Worm (Caenorhabditis elegans): ENCODE data around the gene W06E11.1.

Gene W06E11.1

ce11 chrIII:600316-600932, 41.4 kb upstream of the W06E11.1 start, which contains the start of gene lec-6:
Gene lec-6 (minus strand): TSS chrIII:600366.
- no peak for TF ChIP-seq unc-39 (tag; optimal IDR thresholded peaks at IDR 0.05)
- no peak for TF ChIP-seq ceh-39 (tag; optimal IDR thresholded peaks at IDR 0.05)
- TF ChIP-seq nhr-28 (tag; optimal IDR thresholded peaks at IDR 0.05): no peak
- TF ChIP-seq nhr-12 (tag; optimal IDR thresholded peaks at IDR 0.05): no peak
- no peak for TF ChIP-seq bed-3 (GFP tag; optimal IDR thresholded peaks at IDR 0.05)
- no peak for TF ChIP-seq pha-4 (tag; optimal IDR thresholded peaks at IDR 0.05)
- TF ChIP-seq mep-1 (tag; optimal IDR thresholded peaks at IDR 0.05): no peak
- no peak for TF ChIP-seq unc-120 (tag; optimal IDR thresholded peaks at IDR 0.05; ENCODE audit: poor library complexity, severe bottlenecking)
- no peak for TF ChIP-seq nhr-237 (tag; optimal IDR thresholded peaks at IDR 0.05)
- no peak for TF ChIP-seq sptf-1 (tag; optimal IDR thresholded peaks at IDR 0.05)
- TF ChIP-seq drap-1 (GFP tag; optimal IDR thresholded peaks at IDR 0.05): no peak
- no peak for TF ChIP-seq ces-1 (GFP tag; optimal IDR thresholded peaks at IDR 0.05)
- TF ChIP-seq ham-2 (GFP tag; optimal IDR thresholded peaks at IDR 0.05): no peak
- TF ChIP-seq elt-3 (tag; optimal IDR thresholded peaks at IDR 0.05): no peak
- no peak for TF ChIP-seq flh-1 (GFP tag; optimal IDR thresholded peaks at IDR 0.05)
- no peak for TF ChIP-seq nhr-76 (tag; optimal IDR thresholded peaks at IDR 0.05)

ce11 chrIII:605415-606054, 36.3 kb upstream of the W06E11.1 start, which contains the start of the genes Y55B1AR.4 and ttr-7:
Gene Y55B1AR.4 (minus strand): TSS chrIII:605515.
Gene ttr-7 (plus strand): TSS chrIII:606004.
- TF ChIP-seq M03D4.4 (tag; optimal IDR thresholded peaks at IDR 0.05): no peak

- TF ChIP-seq nhr-2 (tag; optimal IDR thresholded peaks at IDR 0.05) (no peak), drap-1 (GFP tag; optimal IDR thresholded peaks at IDR 0.05) (no peak), ztf-11 (tag; optimal IDR thresholded peaks at IDR 0.05) (no peak), snpc-4 (tag; optimal IDR thresholded peaks at IDR 0.05) (no peak), elt-3 (tag; optimal IDR thresholded peaks at IDR 0.05) (no peak), zip-8 (tag; optimal IDR thresholded peaks at IDR 0.05) (no peak), flh-1 (GFP tag; optimal IDR thresholded peaks at IDR 0.05) (no peak), lin-32 (GFP tag; optimal IDR thresholded peaks at IDR 0.05) (no peak), hlh-1 (tag; optimal IDR thresholded peaks at IDR 0.05) (no peak), unc-120 (tag; optimal IDR thresholded peaks at IDR 0.05; ENCODE audit: poor library complexity, severe bottlenecking) (no peak), ceh-83 (GFP tag; optimal IDR thresholded peaks at IDR 0.05) (no peak), sptf-1 (tag; optimal IDR thresholded peaks at IDR 0.05) (no peak), sem-2 (GFP tag; optimal IDR thresholded peaks at IDR 0.05) (no peak), ham-2 (GFP tag; optimal IDR thresholded peaks at IDR 0.05) (no peak), mep-1 (tag; optimal IDR thresholded peaks at IDR 0.05) (no peak), nhr-237 (tag; optimal IDR thresholded peaks at IDR 0.05) (no peak), lsy-2 (tag; optimal IDR thresholded peaks at IDR 0.05) (no peak), mls-2 (tag; optimal IDR thresholded peaks at IDR 0.05) (no peak), unc-39 (tag; optimal IDR thresholded peaks at IDR 0.05) (no peak), lin-13 (tag; optimal IDR thresholded peaks at IDR 0.05) (no peak)
Observed at ce11 chrIII:609549-609948, 32.3 kb upstream of the W06E11.1 start, which contains the start of gene best-17. Gene best-17 (minus strand): TSS chrIII:609649.

- TF ChIP-seq mab-5 (tag; optimal IDR thresholded peaks at IDR 0.05): no peak
- peak; percentile 96 for TF ChIP-seq ces-1 (GFP tag; optimal IDR thresholded peaks at IDR 0.05)
Observed at ce11 chrIII:611900-612299, 30.0 kb upstream of the W06E11.1 start.

ce11 chrIII:612759-613158, 29.1 kb upstream of the W06E11.1 start:
- TF ChIP-seq nhr-12 (tag; optimal IDR thresholded peaks at IDR 0.05) (no peak), ces-1 (GFP tag; optimal IDR thresholded peaks at IDR 0.05) (peak; percentile 53)

DNA sequence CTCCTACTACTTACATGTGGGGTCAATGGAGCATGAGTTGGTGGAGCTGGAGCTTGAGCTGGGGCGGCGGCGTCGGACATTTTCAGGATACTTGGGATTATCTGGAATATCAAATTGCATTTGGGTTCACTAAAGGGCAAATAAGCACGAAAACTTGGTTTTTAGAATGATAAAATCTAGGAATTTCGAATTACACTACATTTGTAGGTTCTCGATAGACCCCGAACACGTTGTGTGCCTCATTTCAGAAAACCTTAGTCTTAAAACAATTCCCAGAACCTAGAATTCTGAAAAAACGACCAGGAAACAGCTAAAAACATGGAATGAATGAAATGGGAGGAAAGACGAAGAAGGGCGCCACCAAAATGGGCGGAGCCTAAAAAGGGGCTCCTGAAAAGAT, 27.4 kb upstream of the W06E11.1 start, which contains the start of gene T19C3.3:
Gene T19C3.3 (minus strand): TSS at position 101 of the 400 bp plus-strand sequence.
- TF ChIP-seq nhr-2 (tag; optimal IDR thresholded peaks at IDR 0.05): no peak
- TF ChIP-seq hlh-1 (tag; optimal IDR thresholded peaks at IDR 0.05): no peak
- no peak for TF ChIP-seq ceh-43 (GFP tag; optimal IDR thresholded peaks at IDR 0.05)
- no peak for TF ChIP-seq snpc-4 (tag; optimal IDR thresholded peaks at IDR 0.05)
- TF ChIP-seq sem-2 (GFP tag; optimal IDR thresholded peaks at IDR 0.05): no peak
- no peak for TF ChIP-seq lin-32 (GFP tag; optimal IDR thresholded peaks at IDR 0.05)
- TF ChIP-seq nhr-237 (tag; optimal IDR thresholded peaks at IDR 0.05): no peak
- no peak for TF ChIP-seq ces-1 (GFP tag; optimal IDR thresholded peaks at IDR 0.05)
- no peak for TF ChIP-seq lin-13 (tag; optimal IDR thresholded peaks at IDR 0.05)
- no peak for TF ChIP-seq ham-2 (GFP tag; optimal IDR thresholded peaks at IDR 0.05)
- no peak for TF ChIP-seq unc-120 (tag; optimal IDR thresholded peaks at IDR 0.05; ENCODE audit: poor library complexity, severe bottlenecking)
- TF ChIP-seq cnd-1 (tag; optimal IDR thresholded peaks at IDR 0.05): no peak
- no peak for TF ChIP-seq flh-1 (GFP tag; optimal IDR thresholded peaks at IDR 0.05)
- no peak for TF ChIP-seq nhr-76 (tag; optimal IDR thresholded peaks at IDR 0.05)
- no peak for TF ChIP-seq bed-3 (GFP tag; optimal IDR thresholded peaks at IDR 0.05)
- TF ChIP-seq mab-5 (tag; optimal IDR thresholded peaks at IDR 0.05): no peak
- no peak for TF ChIP-seq zip-8 (tag; optimal IDR thresholded peaks at IDR 0.05)
- no peak for TF ChIP-seq elt-1 (tag; optimal IDR thresholded peaks at IDR 0.05; ENCODE audit: borderline replicate concordance, insufficient read depth)
- TF ChIP-seq drap-1 (GFP tag; optimal IDR thresholded peaks at IDR 0.05): no peak

Measured in whole organism, mixed stage, embryonic.